Worm (Caenorhabditis elegans): ENCODE data around the gene K08H2.4.

DNA sequence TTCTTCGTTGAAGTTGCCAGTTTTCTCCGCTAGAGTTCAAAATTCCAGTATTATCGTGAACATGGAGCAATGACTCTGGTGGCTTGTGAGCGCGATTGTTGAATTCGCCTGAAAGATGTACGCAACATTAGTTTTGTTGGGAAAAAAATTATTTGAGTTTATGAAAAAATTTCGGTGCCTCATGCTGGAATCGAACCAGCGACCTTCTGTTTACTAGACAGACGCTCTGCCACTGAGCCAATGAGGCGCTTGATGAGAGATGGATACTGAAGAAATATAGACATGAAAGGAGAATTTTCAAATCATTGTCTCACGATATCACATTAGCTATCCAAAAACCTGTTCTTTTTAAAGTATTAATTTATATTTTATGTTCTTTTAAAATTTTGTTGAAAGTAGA, 45.2 kb downstream of the K08H2.4 start:
- TF ChIP-seq tbx-2 (tag; optimal IDR thresholded peaks at IDR 0.05) (no peak), ama-1 (optimal IDR thresholded peaks at IDR 0.05) (no peak), aly-2 (tag; optimal IDR thresholded peaks at IDR 0.05) (no peak), nhr-28 (tag; optimal IDR thresholded peaks at IDR 0.05) (no peak), fkh-10 (GFP tag; optimal IDR thresholded peaks at IDR 0.05) (no peak)

Data from whole organism, L3 larva.